Worm (Caenorhabditis elegans) whole organism, late embryonic: ENCODE measurements around the gene Y49E10.30.

Experiments used
- ahr-1 ChIP-seq: sonication (generic microtip); optimal IDR thresholded peaks from 2 replicates; lab custom pipeline; 2016; ENCODE audit warnings: missing genetic modification characterization, missing compliant biosample characterization
- elt-4 ChIP-seq: sonication (generic microtip); optimal IDR thresholded peaks from 2 replicates; lab custom pipeline; 2016; ENCODE audit warnings: missing genetic modification characterization, missing compliant biosample characterization
- pha-4 ChIP-seq: fragments of 150-350 bp; optimal IDR thresholded peaks from 2 replicates; lab custom pipeline; 2018; ENCODE audit warnings: missing biosample characterization, missing genetic modification reagents, missing genetic modification characterization
- sox-2 ChIP-seq: fragments of 200-800 bp; sonication (Bioruptor generic); IDR thresholded peaks from 2 replicates; pipeline ENCODE4 v1.3.6; 2022; ENCODE audit warnings: missing genetic modification reagents, missing genetic modification characterization, missing compliant biosample characterization
- syd-9 ChIP-seq: sonication (generic microtip); optimal IDR thresholded peaks from 2 replicates; lab custom pipeline; 2016; ENCODE audit warnings: mild to moderate bottlenecking, missing genetic modification characterization, moderate library complexity, missing compliant biosample characterization

DNA sequence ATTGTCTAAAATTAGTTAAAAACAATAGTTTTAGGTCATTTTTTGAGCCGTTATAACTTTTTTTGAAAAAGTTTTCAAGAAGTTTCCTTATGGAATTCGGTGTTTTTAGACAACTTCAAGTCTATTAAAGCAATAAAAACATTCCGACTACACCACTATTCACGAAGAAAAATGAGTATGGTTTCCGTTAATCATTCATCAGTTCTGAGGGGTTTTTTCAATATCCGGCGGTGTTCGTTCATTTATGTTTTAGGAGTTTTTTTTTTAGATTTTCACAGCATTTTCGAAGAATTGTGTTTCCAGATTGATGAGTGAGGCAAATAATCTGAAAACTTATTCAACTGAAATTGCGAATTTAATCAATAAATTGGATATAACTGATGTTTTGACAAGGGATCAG is 47.4 kb downstream of the Y49E10.30 start, which contains the start of gene Y49E10.27:
- no peak for TF ChIP-seq sox-2 (GFP tag; lab: Robert Waterston, UW)
- TF ChIP-seq ahr-1, result no peak
- TF ChIP-seq pha-4 (tag; lab: Kevin White, UChicago), result no peak
- no peak for TF ChIP-seq elt-4
- TF ChIP-seq syd-9 (tag; lab: Kevin White, UChicago), result no peak
